Fruit fly (Drosophila melanogaster) whole organism, embryonic: ENCODE results near the gene CG33679.
A peak's percentile ranks its signal among the peaks of the same experiment; 100 is the strongest.

Experiments used
- Asciz ChIP-seq: fragments of 200-800 bp; sonication (Bioruptor generic); optimal IDR thresholded peaks from 2 replicates; lab custom pipeline; 2017; ENCODE audit warnings: missing biosample characterization, mild to moderate bottlenecking, missing genetic modification characterization, missing genetic modification reagents
- BEAF-32 ChIP-seq: fragments of 200-800 bp; sonication (Bioruptor generic); optimal IDR thresholded peaks from 3 replicates; lab custom pipeline; 2017; ENCODE audit warnings: missing biosample characterization, missing genetic modification characterization, mild to moderate bottlenecking, moderate library complexity, missing genetic modification reagents
- C15 ChIP-seq: fragments of 200-800 bp; sonication (Bioruptor generic); IDR thresholded peaks from 3 replicates; pipeline ENCODE4 v1.3.6; 2022; ENCODE audit warnings: missing biosample characterization, missing genetic modification characterization
- CG12299 ChIP-seq: fragments of 200-800 bp; sonication (Bioruptor generic); optimal IDR thresholded peaks from 2 replicates; lab custom pipeline; 2018; ENCODE audit warnings: missing biosample characterization, mild to moderate bottlenecking, missing genetic modification characterization
- CG14667 ChIP-seq: fragments of 200-800 bp; sonication (Bioruptor generic); IDR thresholded peaks from 2 replicates; pipeline ENCODE4 v1.3.6; 2022; ENCODE audit warnings: missing biosample characterization, missing genetic modification characterization
- CG14860 ChIP-seq: fragments of 200-800 bp; sonication (Bioruptor generic); IDR thresholded peaks from 3 replicates; pipeline ENCODE4 v1.3.6; 2022; ENCODE audit warnings: missing biosample characterization, missing genetic modification characterization; ENCODE audit not compliant: partially characterized antibody
- CG15073 ChIP-seq: fragments of 200-800 bp; sonication (Bioruptor generic); optimal IDR thresholded peaks from 2 replicates; lab custom pipeline; 2016; ENCODE audit warnings: missing biosample characterization, missing genetic modification characterization
- CG17361 ChIP-seq: fragments of 200-800 bp; sonication (Bioruptor generic); IDR thresholded peaks from 3 replicates; pipeline ENCODE4 v1.3.6; 2022; ENCODE audit warnings: missing biosample characterization, missing genetic modification characterization
- CG17568 ChIP-seq: fragments of 200-800 bp; sonication (Bioruptor generic); optimal IDR thresholded peaks from 2 replicates; lab custom pipeline; 2018; ENCODE audit warnings: missing biosample characterization, mild to moderate bottlenecking, missing genetic modification characterization, moderate library complexity
- CG1792 ChIP-seq: fragments of 200-800 bp; sonication (Bioruptor generic); optimal IDR thresholded peaks from 2 replicates; lab custom pipeline; 2016; ENCODE audit warnings: missing biosample characterization, missing genetic modification characterization
- CG18599 ChIP-seq: fragments of 200-800 bp; sonication (Bioruptor generic); optimal IDR thresholded peaks from 3 replicates; lab custom pipeline; 2017; ENCODE audit warnings: missing biosample characterization, missing genetic modification characterization, mild to moderate bottlenecking, moderate library complexity, missing genetic modification reagents
- CG2116 ChIP-seq: fragments of 200-800 bp; sonication (Bioruptor generic); optimal IDR thresholded peaks from 3 replicates; lab custom pipeline; 2018; ENCODE audit warnings: missing biosample characterization, mild to moderate bottlenecking, missing genetic modification characterization
- CG2199 ChIP-seq: fragments of 200-800 bp; sonication (Bioruptor generic); IDR thresholded peaks from 3 replicates; pipeline ENCODE4 v1.3.6; 2022; ENCODE audit warnings: missing biosample characterization, missing genetic modification characterization
- CG31441 ChIP-seq: fragments of 200-800 bp; sonication (Bioruptor generic); IDR thresholded peaks from 2 replicates; pipeline ENCODE4 v1.3.6; 2022; ENCODE audit warnings: missing biosample characterization, missing genetic modification characterization
- CG32767 ChIP-seq: fragments of 200-800 bp; sonication (Bioruptor generic); IDR thresholded peaks from 2 replicates; pipeline ENCODE4 v1.3.6; 2022; ENCODE audit warnings: missing biosample characterization, missing genetic modification characterization
- CG3407 ChIP-seq: fragments of 200-800 bp; sonication (Bioruptor generic); optimal IDR thresholded peaks from 2 replicates; lab custom pipeline; 2018; ENCODE audit warnings: missing biosample characterization, mild to moderate bottlenecking, missing genetic modification characterization
- CG34224 ChIP-seq: fragments of 200-800 bp; sonication (Bioruptor generic); IDR thresholded peaks from 3 replicates; pipeline ENCODE4 v1.3.6; 2022; ENCODE audit warnings: missing biosample characterization, missing genetic modification characterization; ENCODE audit not compliant: partially characterized antibody
- CG4854 ChIP-seq: fragments of 200-800 bp; sonication (Bioruptor generic); optimal IDR thresholded peaks from 2 replicates; lab custom pipeline; 2016; ENCODE audit warnings: missing biosample characterization, missing genetic modification characterization, inconsistent platforms
- CG8944 ChIP-seq: fragments of 200-800 bp; sonication (Bioruptor generic); optimal IDR thresholded peaks from 3 replicates; lab custom pipeline; 2016; ENCODE audit warnings: missing biosample characterization, missing genetic modification characterization
- Chrac-16 ChIP-seq: fragments of 200-800 bp; sonication (Bioruptor generic); optimal IDR thresholded peaks from 3 replicates; lab custom pipeline; 2016; ENCODE audit warnings: missing biosample characterization, missing genetic modification characterization
- Dbx ChIP-seq: fragments of 200-800 bp; sonication (Bioruptor generic); IDR thresholded peaks from 3 replicates; pipeline ENCODE4 v1.3.6; 2022; ENCODE audit warnings: missing biosample characterization, missing genetic modification characterization
- Dfd ChIP-seq, 2 experiments: fragments of >200 bp; optimal IDR thresholded peaks; 2 replicates each; lab custom pipeline; 2017; ENCODE audit warnings: missing biosample characterization in 2 of 2, missing genetic modification characterization in 2 of 2
- Dll ChIP-seq: fragments of 200-800 bp; sonication (Bioruptor generic); IDR thresholded peaks from 4 replicates; pipeline ENCODE4 v1.3.6; 2022; ENCODE audit warnings: missing biosample characterization, missing genetic modification characterization; ENCODE audit not compliant: partially characterized antibody
- Doc2 ChIP-seq: fragments of 200-800 bp; sonication (Bioruptor generic); IDR thresholded peaks from 2 replicates; pipeline ENCODE4 v1.3.6; 2022; ENCODE audit warnings: missing biosample characterization, missing genetic modification characterization
- Ets97D ChIP-seq: fragments of 200-800 bp; sonication (Bioruptor generic); optimal IDR thresholded peaks from 3 replicates; lab custom pipeline; 2016; ENCODE audit warnings: missing biosample characterization, missing genetic modification characterization
- H2.0 ChIP-seq: fragments of 200-800 bp; sonication (Bioruptor generic); IDR thresholded peaks from 2 replicates; pipeline ENCODE4 v1.3.6; 2022; ENCODE audit warnings: missing biosample characterization, missing genetic modification characterization
- Hey ChIP-seq: fragments of 200-800 bp; sonication (Bioruptor generic); optimal IDR thresholded peaks from 3 replicates; lab custom pipeline; 2018; ENCODE audit warnings: missing biosample characterization, mild to moderate bottlenecking, missing genetic modification characterization
- HmgD ChIP-seq: fragments of 200-800 bp; sonication (Bioruptor generic); optimal IDR thresholded peaks from 3 replicates; lab custom pipeline; 2016; ENCODE audit warnings: missing biosample characterization, missing genetic modification characterization
- Sox100B ChIP-seq: fragments of 200-800 bp; sonication (Bioruptor generic); optimal IDR thresholded peaks from 3 replicates; lab custom pipeline; 2018; ENCODE audit warnings: missing biosample characterization, mild to moderate bottlenecking, missing genetic modification characterization
- ab ChIP-seq: fragments of 200-800 bp; sonication (Bioruptor generic); optimal IDR thresholded peaks from 2 replicates; lab custom pipeline; 2016; ENCODE audit warnings: missing biosample characterization, missing genetic modification characterization
- ac ChIP-seq: fragments of 200-800 bp; sonication (Bioruptor generic); optimal IDR thresholded peaks from 3 replicates; lab custom pipeline; 2017; ENCODE audit warnings: missing biosample characterization, mild to moderate bottlenecking, missing genetic modification characterization
- ase ChIP-seq: fragments of 200-800 bp; sonication (Bioruptor generic); IDR thresholded peaks from 3 replicates; pipeline ENCODE4 v1.3.6; 2022; ENCODE audit warnings: missing biosample characterization, missing genetic modification characterization
- ato ChIP-seq: fragments of 200-800 bp; sonication (Bioruptor generic); IDR thresholded peaks from 2 replicates; pipeline ENCODE4 v1.3.6; 2022; ENCODE audit warnings: missing biosample characterization, missing genetic modification characterization; ENCODE audit not compliant: partially characterized antibody
- az2 ChIP-seq: fragments of 200-800 bp; sonication (Bioruptor generic); optimal IDR thresholded peaks from 3 replicates; lab custom pipeline; 2016; ENCODE audit warnings: missing biosample characterization, missing genetic modification characterization
- bcd ChIP-seq: fragments of 200-800 bp; sonication (Bioruptor generic); optimal IDR thresholded peaks from 2 replicates; lab custom pipeline; 2017; ENCODE audit warnings: missing biosample characterization, mild to moderate bottlenecking, missing genetic modification characterization
- cato ChIP-seq: fragments of 200-800 bp; sonication (Bioruptor generic); optimal IDR thresholded peaks from 2 replicates; lab custom pipeline; 2016; ENCODE audit warnings: missing biosample characterization, missing genetic modification characterization, borderline replicate concordance
- crol ChIP-seq: fragments of 200-800 bp; sonication (Bioruptor generic); IDR thresholded peaks from 2 replicates; pipeline ENCODE4 v1.3.6; 2022; ENCODE audit warnings: missing biosample characterization, missing genetic modification characterization
- danr ChIP-seq: fragments of 200-800 bp; sonication (Bioruptor generic); IDR thresholded peaks from 2 replicates; pipeline ENCODE4 v1.3.6; 2022; ENCODE audit warnings: missing biosample characterization, missing genetic modification characterization
- gcm ChIP-seq: fragments of 200-800 bp; sonication (Bioruptor generic); optimal IDR thresholded peaks from 2 replicates; lab custom pipeline; 2019; ENCODE audit warnings: missing biosample characterization, mild to moderate bottlenecking, missing genetic modification characterization, moderate library complexity
- gro ChIP-seq: fragments of 200-800 bp; sonication (Bioruptor generic); optimal IDR thresholded peaks from 2 replicates; lab custom pipeline; 2016; ENCODE audit warnings: missing biosample characterization, missing genetic modification characterization
- lov ChIP-seq, 2 experiments: fragments of 200-800 bp in 1 of 2; fragments of >200 bp in 1 of 2; sonication (Bioruptor generic) in 1 of 2; IDR thresholded peaks in 1 of 2; optimal IDR thresholded peaks in 1 of 2; 2 replicates in 1 of 2; 3 replicates in 1 of 2; pipeline versions ENCODE4 v1.3.6 to Lab custom; 2017 to 2022; ENCODE audit warnings: missing biosample characterization in 1 of 2, missing genetic modification characterization in 1 of 2
- maf-S ChIP-seq: fragments of 200-800 bp; sonication (Bioruptor generic); optimal IDR thresholded peaks from 2 replicates; lab custom pipeline; 2016; ENCODE audit warnings: missing biosample characterization, missing genetic modification characterization
- nau ChIP-seq: fragments of 200-800 bp; sonication (Bioruptor generic); optimal IDR thresholded peaks from 3 replicates; lab custom pipeline; 2017; ENCODE audit warnings: missing biosample characterization, mild to moderate bottlenecking, missing genetic modification characterization, missing genetic modification reagents
- rib ChIP-seq: fragments of 200-800 bp; sonication (Bioruptor generic); IDR thresholded peaks from 2 replicates; pipeline ENCODE4 v1.3.6; 2022; ENCODE audit warnings: missing biosample characterization, missing genetic modification characterization
- ro ChIP-seq: fragments of 200-800 bp; sonication (Bioruptor generic); IDR thresholded peaks from 2 replicates; pipeline ENCODE4 v1.3.6; 2022; ENCODE audit warnings: missing biosample characterization, missing genetic modification characterization
- slp2 ChIP-seq: fragments of 200-800 bp; sonication (Bioruptor generic); optimal IDR thresholded peaks from 2 replicates; lab custom pipeline; 2016; ENCODE audit warnings: missing biosample characterization, missing genetic modification characterization
- sr ChIP-seq: fragments of 200-800 bp; sonication (Bioruptor generic); IDR thresholded peaks from 3 replicates; pipeline ENCODE4 v1.3.6; 2022; ENCODE audit warnings: missing biosample characterization, missing genetic modification characterization
- sug ChIP-seq: fragments of 200-800 bp; optimal IDR thresholded peaks from 2 replicates; lab custom pipeline; 2019; ENCODE audit warnings: missing biosample characterization, mild to moderate bottlenecking, missing genetic modification characterization, moderate library complexity
- trem ChIP-seq: fragments of 200-800 bp; optimal IDR thresholded peaks from 3 replicates; lab custom pipeline; 2019; ENCODE audit warnings: missing biosample characterization, mild to moderate bottlenecking, missing genetic modification characterization, moderate library complexity
- vfl ChIP-seq: fragments of 200-800 bp; sonication (Bioruptor generic); optimal IDR thresholded peaks from 2 replicates; lab custom pipeline; 2016; ENCODE audit warnings: missing biosample characterization, missing genetic modification characterization
- wdn ChIP-seq: fragments of 200-800 bp; sonication (Bioruptor generic); IDR thresholded peaks from 2 replicates; pipeline ENCODE4 v1.3.6; 2022; ENCODE audit warnings: missing biosample characterization, missing genetic modification characterization

The CG33679 gene

dm6 chr2L:15067832-15068231 is 9.7 kb downstream of the CG33679 start (continued):
- TF ChIP-seq sr (peak; percentile 89; the same call in 2 of the 3 replicates), danr (GFP tag; lab: Robert Waterston, UW) (no peak), Dfd (GFP tag; optimal IDR thresholded peaks at IDR 0.05; lab: Kevin White, UChicago) (no peak), Sox100B (GFP tag; lab: Kevin White, UChicago) (no peak), CG32767 (GFP tag; lab: Robert Waterston, UW) (peak; percentile 100), CG2116 (GFP tag; lab: Kevin White, UChicago) (peak; percentile 74), ase (no peak), bcd (GFP tag; lab: Kevin White, UChicago) (peak; percentile 4), CG3407 (no peak), trem (tag; lab: Kevin White, UChicago) (peak; percentile 77), CG17568 (GFP tag; lab: Kevin White, UChicago) (no peak), Chrac-16 (GFP tag; lab: Kevin White, UChicago) (peak; percentile 19), CG2199 (peak; percentile 82; the same call in 2 of the 3 replicates), cato (GFP tag; lab: Kevin White, UChicago) (no peak), ac (GFP tag; lab: Kevin White, UChicago) (no peak), maf-S (GFP tag; lab: Kevin White, UChicago) (peak; percentile 12), crol (GFP tag; lab: Robert Waterston, UW) (no peak), CG15073 (GFP tag; lab: Kevin White, UChicago) (no peak), CG17361 (peak; percentile 50; the same call in 2 of the 3 replicates), BEAF-32 (GFP tag; lab: Kevin White, UChicago) (peak; percentile 91), Ets97D (GFP tag; lab: Kevin White, UChicago) (peak; percentile 94), slp2 (GFP tag; lab: Kevin White, UChicago) (no peak), ro (no peak), HmgD (GFP tag; lab: Kevin White, UChicago) (peak; percentile 86), gcm (peak; percentile 93), CG8944 (GFP tag; lab: Kevin White, UChicago) (no peak), ato (GFP tag; lab: Robert Waterston, UW) (peak; percentile 78), Asciz (GFP tag; lab: Kevin White, UChicago) (no peak), CG18599 (GFP tag; lab: Kevin White, UChicago) (peak; percentile 58), CG34224 (GFP tag; lab: Robert Waterston, UW) (peak; percentile 78), vfl (GFP tag; lab: Kevin White, UChicago) (no peak), nau (GFP tag; lab: Kevin White, UChicago) (peak; percentile 24), CG14860 (GFP tag; lab: Robert Waterston, UW) (peak; percentile 65), Dll (GFP tag; lab: Robert Waterston, UW) (peak; percentile 85), CG4854 (GFP tag; lab: Kevin White, UChicago) (peak; percentile 21), rib (GFP tag; lab: Robert Waterston, UW) (no peak), CG12299 (tag; lab: Kevin White, UChicago) (no peak), wdn (GFP tag; lab: Robert Waterston, UW) (0 out of 2 replicates have a peak, but pooled peaks have one; percentile 17), gro (no peak), Dbx (GFP tag; lab: Robert Waterston, UW) (peak; percentile 64; the same call in 2 of the 3 replicates), sug (tag; lab: Kevin White, UChicago) (peak; percentile 90), CG31441 (GFP tag; lab: Robert Waterston, UW) (0 out of 2 replicates have a peak, but pooled peaks have one; percentile 26), H2.0 (GFP tag; lab: Robert Waterston, UW) (0 out of 2 replicates have a peak, but pooled peaks have one; percentile 15), az2 (GFP tag; lab: Kevin White, UChicago) (no peak), Hey (tag; lab: Kevin White, UChicago) (no peak), ab (GFP tag; lab: Kevin White, UChicago) (no peak), CG14667 (GFP tag; lab: Robert Waterston, UW) (no peak), C15 (GFP tag; lab: Robert Waterston, UW) (no peak), lov (optimal IDR thresholded peaks at IDR 0.05; lab: Kevin White, UChicago) (no peak), lov (GFP tag; IDR thresholded peaks at IDR 0.05; lab: Robert Waterston, UW) (no peak), CG1792 (GFP tag; lab: Kevin White, UChicago) (peak; percentile 25), Doc2 (GFP tag; lab: Robert Waterston, UW) (no peak)
